Fruit fly (Drosophila melanogaster): ENCODE measurements around the gene CG31675.

Gene CG31675

DNA sequence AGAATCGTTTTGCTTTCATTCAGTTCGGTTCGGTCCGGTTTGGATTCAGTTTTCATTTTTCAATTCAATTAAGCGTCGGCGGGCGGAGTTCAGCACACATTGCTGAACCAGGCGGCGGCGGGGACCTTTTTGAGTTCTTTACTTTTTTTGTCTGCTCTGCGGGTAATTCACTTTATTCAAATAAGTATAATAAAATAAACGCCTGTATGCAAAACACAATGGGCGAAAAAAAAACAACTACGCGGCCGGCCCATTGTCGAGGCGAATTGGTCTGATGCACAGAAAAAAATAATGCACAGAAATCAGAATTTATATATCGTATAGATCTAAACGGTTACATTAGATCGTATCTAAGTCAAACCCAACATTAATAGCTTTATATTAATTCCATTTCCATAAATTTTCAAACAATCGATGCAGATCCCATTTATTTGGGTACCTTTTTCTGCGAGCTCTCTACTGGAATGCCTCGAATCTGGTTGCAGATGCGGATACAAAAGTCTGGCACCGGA lies 45.3 kb downstream of the CG31675 start:
- TF ChIP-seq CrebA (GFP tag; optimal IDR thresholded peaks at IDR 0.05; ENCODE audit: borderline replicate concordance), result no peak
- peak; percentile 16 for TF ChIP-seq woc (GFP tag; optimal IDR thresholded peaks at IDR 0.05)
- TF ChIP-seq usp (GFP tag; optimal IDR thresholded peaks at IDR 0.05), result no peak
- no peak for TF ChIP-seq lola (GFP tag; optimal IDR thresholded peaks at IDR 0.05)
- TF ChIP-seq Hnf4 (GFP tag; optimal IDR thresholded peaks at IDR 0.05), result peak; percentile 17
- TF ChIP-seq Hr78 (GFP tag; optimal IDR thresholded peaks at IDR 0.05), result no peak
- TF ChIP-seq Mio (GFP tag; optimal IDR thresholded peaks at IDR 0.05), result no peak
- no peak for TF ChIP-seq Myc (optimal IDR thresholded peaks at IDR 0.05)
- TF ChIP-seq CG32264 (GFP tag; optimal IDR thresholded peaks at IDR 0.05), result no peak
- TF ChIP-seq psq (GFP tag; optimal IDR thresholded peaks at IDR 0.05), result no peak
- no peak for TF ChIP-seq Vsx2 (GFP tag; optimal IDR thresholded peaks at IDR 0.05; ENCODE audit: partially characterized antibody)
- TF ChIP-seq ey (GFP tag; optimal IDR thresholded peaks at IDR 0.05), result peak; percentile 55
- TF ChIP-seq sv (GFP tag; optimal IDR thresholded peaks at IDR 0.05), result no peak
- peak; percentile 73 for TF ChIP-seq fru (GFP tag; optimal IDR thresholded peaks at IDR 0.05)
- no peak for TF ChIP-seq Dfd (GFP tag; optimal IDR thresholded peaks at IDR 0.05)
- TF ChIP-seq jim (GFP tag; optimal IDR thresholded peaks at IDR 0.05), result no peak
- TF ChIP-seq h (GFP tag; optimal IDR thresholded peaks at IDR 0.05), result peak; percentile 50
- no peak for TF ChIP-seq brk (GFP tag; optimal IDR thresholded peaks at IDR 0.05)
- TF ChIP-seq Jra (GFP tag; optimal IDR thresholded peaks at IDR 0.05), result no peak
- TF ChIP-seq Abd-B (GFP tag; optimal IDR thresholded peaks at IDR 0.05), result no peak
- TF ChIP-seq CG9705 (GFP tag; optimal IDR thresholded peaks at IDR 0.05), result no peak
- peak; percentile 14 for TF ChIP-seq sage (GFP tag; optimal IDR thresholded peaks at IDR 0.05)
- TF ChIP-seq HLH106 (tag; optimal IDR thresholded peaks at IDR 0.05), result peak; percentile 29
- no peak for TF ChIP-seq tai (GFP tag; optimal IDR thresholded peaks at IDR 0.05)
- no peak for TF ChIP-seq Rel (GFP tag; optimal IDR thresholded peaks at IDR 0.05)
- peak; percentile 48 for TF ChIP-seq Rel (tag; optimal IDR thresholded peaks at IDR 0.05)
- peak; percentile 62 for TF ChIP-seq br (GFP tag; optimal IDR thresholded peaks at IDR 0.05)
- no peak for TF ChIP-seq dmrt93B (GFP tag; optimal IDR thresholded peaks at IDR 0.05)
- TF ChIP-seq N (GFP tag; optimal IDR thresholded peaks at IDR 0.05), result no peak
- TF ChIP-seq dsf (GFP tag; optimal IDR thresholded peaks at IDR 0.05; ENCODE audit: borderline replicate concordance), result no peak
- peak in 1 of 2 experiments; percentile 62 for TF ChIP-seq foxo (GFP tag; optimal IDR thresholded peaks at IDR 0.05)
- peak; percentile 31 for TF ChIP-seq Sp1 (GFP tag; optimal IDR thresholded peaks at IDR 0.05)
- TF ChIP-seq Dif (GFP tag; optimal IDR thresholded peaks at IDR 0.05; ENCODE audit: partially characterized antibody), result no peak
- peak; percentile 55 for TF ChIP-seq OdsH (GFP tag; optimal IDR thresholded peaks at IDR 0.05)
- no peak for TF ChIP-seq pan (optimal IDR thresholded peaks at IDR 0.05)
- peak; percentile 65 for TF ChIP-seq rgr (GFP tag; optimal IDR thresholded peaks at IDR 0.05)
- no peak for TF ChIP-seq Hr83 (GFP tag; optimal IDR thresholded peaks at IDR 0.05; ENCODE audit: poor library complexity, severe bottlenecking)
- TF ChIP-seq GATAd (GFP tag; optimal IDR thresholded peaks at IDR 0.05), result no peak
- no peak for TF ChIP-seq dl (GFP tag; optimal IDR thresholded peaks at IDR 0.05; ENCODE audit: insufficient read depth in 1 of 2, partially characterized antibody in 2 of 2)

DNA sequence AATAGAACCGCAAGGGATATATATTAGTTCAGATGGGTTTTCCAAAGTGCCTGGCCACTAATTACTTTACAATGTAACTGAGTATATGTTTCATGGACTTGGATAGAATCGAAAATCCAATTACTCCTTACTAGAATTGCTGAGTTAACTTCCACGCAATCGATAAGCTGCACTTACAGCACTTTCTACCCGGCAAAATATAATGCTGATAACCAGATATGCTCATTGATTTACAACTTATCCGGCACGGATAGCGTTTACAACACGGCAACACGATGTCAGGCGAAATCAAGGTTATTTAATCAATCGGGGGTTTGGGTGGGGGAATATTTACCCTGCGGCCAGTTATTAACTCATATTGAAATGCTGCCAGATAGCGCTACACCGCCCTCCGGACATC lies 46.0 kb downstream of the CG31675 start:
- TF ChIP-seq Vsx2 (GFP tag; optimal IDR thresholded peaks at IDR 0.05; ENCODE audit: partially characterized antibody), result no peak
- TF ChIP-seq Hr78 (GFP tag; optimal IDR thresholded peaks at IDR 0.05), result no peak
- no peak for TF ChIP-seq dl (GFP tag; optimal IDR thresholded peaks at IDR 0.05; ENCODE audit: insufficient read depth in 1 of 2, partially characterized antibody in 2 of 2)
- TF ChIP-seq lola (GFP tag; optimal IDR thresholded peaks at IDR 0.05), result no peak
- no peak for TF ChIP-seq N (GFP tag; optimal IDR thresholded peaks at IDR 0.05)
- TF ChIP-seq dmrt93B (GFP tag; optimal IDR thresholded peaks at IDR 0.05), result no peak
- no peak for TF ChIP-seq Hr83 (GFP tag; optimal IDR thresholded peaks at IDR 0.05; ENCODE audit: poor library complexity, severe bottlenecking)
- TF ChIP-seq Hnf4 (GFP tag; optimal IDR thresholded peaks at IDR 0.05), result no peak
- no peak for TF ChIP-seq GATAd (GFP tag; optimal IDR thresholded peaks at IDR 0.05)
- TF ChIP-seq fru (GFP tag; optimal IDR thresholded peaks at IDR 0.05), result no peak
- no peak for TF ChIP-seq brk (GFP tag; optimal IDR thresholded peaks at IDR 0.05)
- no peak for TF ChIP-seq foxo (GFP tag; optimal IDR thresholded peaks at IDR 0.05)
- TF ChIP-seq woc (GFP tag; optimal IDR thresholded peaks at IDR 0.05), result no peak
- TF ChIP-seq Dfd (GFP tag; optimal IDR thresholded peaks at IDR 0.05), result no peak
- no peak for TF ChIP-seq CG9705 (GFP tag; optimal IDR thresholded peaks at IDR 0.05)
- no peak for TF ChIP-seq CrebA (GFP tag; optimal IDR thresholded peaks at IDR 0.05; ENCODE audit: borderline replicate concordance)
- no peak for TF ChIP-seq br (GFP tag; optimal IDR thresholded peaks at IDR 0.05)
- TF ChIP-seq Abd-B (GFP tag; optimal IDR thresholded peaks at IDR 0.05), result no peak
- no peak for TF ChIP-seq tai (GFP tag; optimal IDR thresholded peaks at IDR 0.05)
- no peak for TF ChIP-seq HLH106 (tag; optimal IDR thresholded peaks at IDR 0.05)
